Fruit fly (Drosophila melanogaster) S2 (cell line): ENCODE data around the gene CG32428.

Source experiments
- CG8478 ChIP-seq: fragments of >200 bp; optimal IDR thresholded peaks from 2 replicates; lab custom pipeline; 2018
- CTCF ChIP-seq, 2 experiments: fragments of >200 bp; optimal IDR thresholded peaks; 2 replicates each; lab custom pipeline; 2018

DNA sequence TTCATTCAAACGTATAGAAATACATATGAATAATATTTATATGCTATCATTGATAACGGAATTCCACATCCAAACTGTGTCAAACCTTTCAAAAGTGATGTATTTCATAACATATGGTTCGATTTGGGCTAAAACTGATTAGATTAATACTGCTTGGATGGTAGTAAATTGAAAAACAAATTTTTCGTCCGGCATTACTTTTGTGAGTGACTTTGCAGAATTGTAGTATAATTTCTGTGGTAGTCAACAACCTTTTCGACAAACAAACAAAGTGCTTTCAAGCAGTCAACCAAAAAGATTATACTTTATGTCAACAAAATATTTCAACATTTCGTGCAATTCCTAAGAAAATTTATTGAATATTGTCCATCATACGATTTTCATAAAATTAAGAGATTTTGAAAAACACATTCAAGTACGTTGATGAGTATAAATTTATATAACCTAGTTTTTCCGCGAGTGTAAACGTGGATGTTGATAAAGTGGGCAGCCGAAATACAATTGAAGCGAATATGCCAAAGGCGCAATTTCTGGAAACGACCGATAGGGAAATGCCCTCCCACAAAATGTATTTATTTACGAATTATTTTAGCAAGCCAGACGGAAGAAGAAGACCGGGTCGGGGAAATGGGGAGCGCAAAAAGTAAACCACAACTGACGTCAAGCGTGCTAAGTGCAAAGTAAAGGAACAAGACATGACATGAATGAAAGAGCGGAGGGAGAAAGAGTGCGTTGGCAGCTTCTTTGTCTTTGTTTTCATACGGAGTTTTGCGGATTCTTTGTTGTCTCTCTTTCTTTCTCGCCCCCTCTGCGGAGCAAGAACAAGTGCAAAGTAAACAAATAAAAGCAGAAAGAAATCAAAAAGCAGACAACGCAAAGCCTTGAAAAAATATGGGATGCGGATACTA lies 44.6 kb upstream of the CG32428 start:
- TF ChIP-seq CG8478 (lab: Kevin White, UChicago) (no peak), CTCF (optimal IDR thresholded peaks at IDR 0.05; lab: Kevin White, UChicago) (no peak)
